Fruit fly (Drosophila melanogaster): ENCODE data around the gene mud.

Gene mud

DNA sequence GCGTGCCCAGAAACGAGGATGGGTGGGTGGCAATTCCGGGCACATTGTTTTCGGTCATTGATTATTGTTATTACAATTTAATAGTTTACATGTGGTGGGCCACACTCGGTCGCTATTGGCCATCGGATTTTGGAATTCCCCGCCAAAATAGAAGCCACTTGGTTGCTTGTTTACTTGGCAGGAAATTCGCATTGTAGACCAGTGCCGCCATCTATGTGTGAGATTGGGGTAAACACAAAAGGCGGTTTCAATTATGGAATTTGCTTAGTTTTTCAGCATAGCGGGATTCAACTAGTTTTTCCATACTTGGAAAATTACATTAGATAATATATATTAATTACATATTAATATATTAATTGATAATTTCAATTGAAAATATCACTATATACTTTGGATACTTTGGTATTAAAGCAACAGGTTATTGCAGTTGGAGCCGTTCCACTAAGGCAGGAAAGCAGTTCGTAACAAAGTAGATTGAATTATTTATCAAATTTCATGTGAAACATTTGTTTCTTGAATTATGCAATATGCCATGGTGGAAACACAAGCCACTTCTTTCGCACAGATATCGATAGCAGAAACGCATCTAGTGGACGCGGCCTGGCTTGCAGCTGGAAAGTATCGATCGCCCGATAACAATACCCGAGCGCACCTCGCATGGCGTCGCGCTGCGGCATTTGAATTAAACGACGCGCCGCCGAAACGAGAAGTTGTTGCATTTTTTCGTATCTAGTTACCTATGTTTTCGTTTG is at the start of gene mud:
TSS of gene mud (plus strand) at position 698 of the 752 bp plus-strand sequence.
- peak in 1 of 2 experiments; percentile 14 for TF ChIP-seq insv (GFP tag; optimal IDR thresholded peaks at IDR 0.05)
- no peak for TF ChIP-seq CG3407 (GFP tag; optimal IDR thresholded peaks at IDR 0.05)
- TF ChIP-seq esg (GFP tag; conservative IDR thresholded peaks at IDR 0.05): peak; percentile 30; the same call in 1 of the 2 replicates
- TF ChIP-seq CG3281 (GFP tag; optimal IDR thresholded peaks at IDR 0.05): no peak
- peak in 1 of 2 experiments; percentile 98 for TF ChIP-seq Pdp1 (GFP tag; optimal IDR thresholded peaks at IDR 0.05)
- TF ChIP-seq CG18619 (GFP tag; optimal IDR thresholded peaks at IDR 0.05): peak; percentile 12
- peak; percentile 10 for TF ChIP-seq Fer3 (tag; optimal IDR thresholded peaks at IDR 0.05)
- no peak for TF ChIP-seq aop (GFP tag; IDR thresholded peaks at IDR 0.05)
- no peak for TF ChIP-seq CG12236 (GFP tag; optimal IDR thresholded peaks at IDR 0.05)
- no peak for TF ChIP-seq CkIIα-i1 (GFP tag; IDR thresholded peaks at IDR 0.05)
- no peak for TF ChIP-seq CG13624 (GFP tag; optimal IDR thresholded peaks at IDR 0.05)
- TF ChIP-seq CG14050 (GFP tag; IDR thresholded peaks at IDR 0.05): no peak
- TF ChIP-seq CG12155 (GFP tag; optimal IDR thresholded peaks at IDR 0.05): no peak
- no peak for TF ChIP-seq Lpt (GFP tag; optimal IDR thresholded peaks at IDR 0.05)
- 0 out of 2 replicates have a peak, but pooled peaks have one; percentile 21 for TF ChIP-seq Adf1 (GFP tag; IDR thresholded peaks at IDR 0.05)
- TF ChIP-seq pros (GFP tag; optimal IDR thresholded peaks at IDR 0.05): no peak
- no peak for TF ChIP-seq pan (optimal IDR thresholded peaks at IDR 0.05)
- peak in 1 of 2 experiments; percentile 21 for TF ChIP-seq pan (GFP tag; optimal IDR thresholded peaks at IDR 0.05 in 1 of 2, IDR thresholded peaks at IDR 0.05 in 1 of 2)
- TF ChIP-seq corto (GFP tag; optimal IDR thresholded peaks at IDR 0.05): no peak
- no peak for TF ChIP-seq chm (GFP tag; IDR thresholded peaks at IDR 0.05)
- no peak for TF ChIP-seq CG6175 (GFP tag; IDR thresholded peaks at IDR 0.05)
- TF ChIP-seq CG12744 (GFP tag; optimal IDR thresholded peaks at IDR 0.05): no peak
- no peak for TF ChIP-seq hth (optimal IDR thresholded peaks at IDR 0.05)
- no peak for TF ChIP-seq gce (GFP tag; IDR thresholded peaks at IDR 0.05)
- TF ChIP-seq CG4360 (GFP tag; IDR thresholded peaks at IDR 0.05): no peak
- no peak for TF ChIP-seq sc (optimal IDR thresholded peaks at IDR 0.05)
- TF ChIP-seq sc (GFP tag; optimal IDR thresholded peaks at IDR 0.05): peak; percentile 5
- no peak for TF ChIP-seq Eip74EF (GFP tag; optimal IDR thresholded peaks at IDR 0.05)
- no peak for TF ChIP-seq CG3163 (GFP tag; optimal IDR thresholded peaks at IDR 0.05)
- TF ChIP-seq PHDP (tag; optimal IDR thresholded peaks at IDR 0.05): no peak
- no peak for TF ChIP-seq CG15011 (GFP tag; optimal IDR thresholded peaks at IDR 0.05)
- no peak for TF ChIP-seq scrt (GFP tag; optimal IDR thresholded peaks at IDR 0.05)
- TF ChIP-seq chinmo (GFP tag; IDR thresholded peaks at IDR 0.05; ENCODE audit: partially characterized antibody): no peak
- TF ChIP-seq psq (GFP tag; optimal IDR thresholded peaks at IDR 0.05): no peak
- peak; percentile 56 for TF ChIP-seq gt (GFP tag; IDR thresholded peaks at IDR 0.05)
- TF ChIP-seq wor (GFP tag; IDR thresholded peaks at IDR 0.05): no peak
- TF ChIP-seq CG7963 (GFP tag; IDR thresholded peaks at IDR 0.05; ENCODE audit: partially characterized antibody): peak; percentile 56; the same call in 2 of the 3 replicates
- no peak for TF ChIP-seq NC2β (GFP tag; optimal IDR thresholded peaks at IDR 0.05)
- TF ChIP-seq CG8290 (GFP tag; optimal IDR thresholded peaks at IDR 0.05): no peak
- no peak for TF ChIP-seq CG8290 (tag; optimal IDR thresholded peaks at IDR 0.05)
- no peak for TF ChIP-seq CG4730 (GFP tag; IDR thresholded peaks at IDR 0.05)
- TF ChIP-seq tio (GFP tag; optimal IDR thresholded peaks at IDR 0.05): peak; percentile 21
- TF ChIP-seq CG7987 (GFP tag; optimal IDR thresholded peaks at IDR 0.05): no peak
- TF ChIP-seq her (GFP tag; optimal IDR thresholded peaks at IDR 0.05): no peak
- no peak for TF ChIP-seq danr (GFP tag; IDR thresholded peaks at IDR 0.05)
- peak; percentile 25; the same call in 1 of the 2 replicates for TF ChIP-seq lmd (GFP tag; IDR thresholded peaks at IDR 0.05)
- TF ChIP-seq CG11723 (GFP tag; optimal IDR thresholded peaks at IDR 0.05): no peak
- peak; percentile 69 for TF ChIP-seq Sry-δ (GFP tag; optimal IDR thresholded peaks at IDR 0.05)
- peak; percentile 4 for TF ChIP-seq CG9817 (tag; optimal IDR thresholded peaks at IDR 0.05)
- TF ChIP-seq Ets97D (GFP tag; optimal IDR thresholded peaks at IDR 0.05): peak; percentile 19
- TF ChIP-seq Hr3 (GFP tag; optimal IDR thresholded peaks at IDR 0.05): peak; percentile 38

Measured in whole organism, embryonic.